Fruit fly (Drosophila melanogaster) whole organism, embryonic: Measurements from ENCODE around the gene CG9691.

Source experiments
- Bgb ChIP-seq: fragments of 200-800 bp; sonication (Bioruptor generic); IDR thresholded peaks from 2 replicates; pipeline ENCODE4 v1.3.6; 2022; ENCODE audit warnings: missing biosample characterization, missing genetic modification characterization; ENCODE audit not compliant: partially characterized antibody
- Blimp-1 ChIP-seq: fragments of 200-800 bp; sonication (Bioruptor generic); optimal IDR thresholded peaks from 3 replicates; lab custom pipeline; 2018; ENCODE audit warnings: missing biosample characterization, missing genetic modification characterization, mild to moderate bottlenecking, moderate library complexity, missing genetic modification reagents
- BtbVII ChIP-seq: fragments of 200-800 bp; sonication (Bioruptor generic); optimal IDR thresholded peaks from 3 replicates; lab custom pipeline; 2017; ENCODE audit warnings: missing biosample characterization, mild to moderate bottlenecking, missing genetic modification characterization
- CG10431 ChIP-seq: fragments of 200-800 bp; sonication (Bioruptor generic); optimal IDR thresholded peaks from 3 replicates; lab custom pipeline; 2018; ENCODE audit warnings: missing biosample characterization, mild to moderate bottlenecking, missing genetic modification characterization
- CG10543 ChIP-seq: fragments of 200-800 bp; sonication (Bioruptor generic); optimal IDR thresholded peaks from 3 replicates; lab custom pipeline; 2017; ENCODE audit warnings: missing biosample characterization, mild to moderate bottlenecking, missing genetic modification characterization, moderate library complexity
- CG12769 ChIP-seq: fragments of 200-800 bp; sonication (Bioruptor generic); optimal IDR thresholded peaks from 2 replicates; lab custom pipeline; 2019; ENCODE audit warnings: missing biosample characterization, mild to moderate bottlenecking, missing genetic modification characterization, moderate library complexity
- CG13894 ChIP-seq: fragments of 200-800 bp; sonication (Bioruptor generic); optimal IDR thresholded peaks from 3 replicates; lab custom pipeline; 2018; ENCODE audit warnings: missing biosample characterization, mild to moderate bottlenecking, missing genetic modification characterization, moderate library complexity
- CG18599 ChIP-seq: fragments of 200-800 bp; sonication (Bioruptor generic); optimal IDR thresholded peaks from 3 replicates; lab custom pipeline; 2017; ENCODE audit warnings: missing biosample characterization, missing genetic modification characterization, mild to moderate bottlenecking, moderate library complexity, missing genetic modification reagents
- CG2678 ChIP-seq: fragments of 200-800 bp; sonication (Bioruptor generic); optimal IDR thresholded peaks from 3 replicates; lab custom pipeline; 2019; ENCODE audit warnings: missing biosample characterization, mild to moderate bottlenecking, missing genetic modification characterization, moderate library complexity
- CG2712 ChIP-seq: fragments of 200-800 bp; optimal IDR thresholded peaks from 3 replicates; lab custom pipeline; 2019; ENCODE audit warnings: missing biosample characterization, mild to moderate bottlenecking, missing genetic modification characterization, moderate library complexity
- CG34376 ChIP-seq: fragments of 200-800 bp; sonication (Bioruptor generic); optimal IDR thresholded peaks from 2 replicates; lab custom pipeline; 2018; ENCODE audit warnings: missing biosample characterization, mild to moderate bottlenecking, missing genetic modification characterization
- CG5180 ChIP-seq: fragments of 200-800 bp; sonication (Bioruptor generic); optimal IDR thresholded peaks from 3 replicates; lab custom pipeline; 2017; ENCODE audit warnings: missing biosample characterization, missing genetic modification characterization, mild to moderate bottlenecking, moderate library complexity, missing genetic modification reagents
- CG7839 ChIP-seq: fragments of 200-800 bp; sonication (Bioruptor generic); optimal IDR thresholded peaks from 3 replicates; lab custom pipeline; 2018; ENCODE audit warnings: missing biosample characterization, mild to moderate bottlenecking, missing genetic modification characterization, moderate library complexity
- CG8290 ChIP-seq, 3 experiments: fragments of 200-800 bp; sonication (Bioruptor generic); optimal IDR thresholded peaks; 2 replicates each; lab custom pipeline; 2016 to 2019; ENCODE audit warnings: missing biosample characterization in 3 of 3, missing genetic modification characterization in 3 of 3, mild to moderate bottlenecking in 2 of 3, moderate library complexity in 1 of 3
- CG9932 ChIP-seq: fragments of 200-800 bp; sonication (Bioruptor generic); IDR thresholded peaks from 2 replicates; pipeline ENCODE4 v1.3.6; 2022; ENCODE audit warnings: missing biosample characterization, missing genetic modification characterization
- Dbx ChIP-seq: fragments of 200-800 bp; sonication (Bioruptor generic); IDR thresholded peaks from 3 replicates; pipeline ENCODE4 v1.3.6; 2022; ENCODE audit warnings: missing biosample characterization, missing genetic modification characterization
- Deaf1 ChIP-seq: fragments of 200-800 bp; optimal IDR thresholded peaks from 3 replicates; lab custom pipeline; 2019; ENCODE audit warnings: missing biosample characterization, mild to moderate bottlenecking, missing genetic modification characterization, moderate library complexity
- Drgx ChIP-seq: fragments of 200-800 bp; sonication (Bioruptor generic); IDR thresholded peaks from 2 replicates; pipeline ENCODE4 v1.3.6; 2022; ENCODE audit warnings: missing biosample characterization, missing genetic modification characterization
- HLHmδ ChIP-seq: fragments of 200-800 bp; sonication (Bioruptor generic); optimal IDR thresholded peaks from 2 replicates; lab custom pipeline; 2018; ENCODE audit warnings: missing biosample characterization, mild to moderate bottlenecking, missing genetic modification characterization, moderate library complexity
- Jarid2 ChIP-seq: fragments of 200-800 bp; sonication (Bioruptor generic); optimal IDR thresholded peaks from 3 replicates; lab custom pipeline; 2017; ENCODE audit warnings: mild to moderate bottlenecking, missing biosample characterization, missing genetic modification reagents, missing genetic modification characterization
- Med ChIP-seq: fragments of 200-800 bp; sonication (Bioruptor generic); peaks from one replicate; lab custom pipeline; 2016; ENCODE audit warnings: missing biosample characterization, missing genetic modification characterization, mild to moderate bottlenecking, inconsistent platforms, moderate library complexity
- chinmo ChIP-seq: fragments of 200-800 bp; sonication (Bioruptor generic); IDR thresholded peaks from 4 replicates; pipeline ENCODE4 v1.3.6; 2022; ENCODE audit warnings: missing biosample characterization, missing genetic modification characterization; ENCODE audit not compliant: partially characterized antibody
- corto ChIP-seq: fragments of 200-800 bp; sonication (Bioruptor generic); optimal IDR thresholded peaks from 2 replicates; lab custom pipeline; 2016; ENCODE audit warnings: missing biosample characterization, mild to moderate bottlenecking, missing genetic modification characterization, moderate library complexity
- crol ChIP-seq: fragments of 200-800 bp; sonication (Bioruptor generic); IDR thresholded peaks from 2 replicates; pipeline ENCODE4 v1.3.6; 2022; ENCODE audit warnings: missing biosample characterization, missing genetic modification characterization
- dmrt99B ChIP-seq: fragments of 200-800 bp; sonication (Bioruptor generic); optimal IDR thresholded peaks from 2 replicates; lab custom pipeline; 2018; ENCODE audit warnings: missing biosample characterization, mild to moderate bottlenecking, missing genetic modification characterization, moderate library complexity
- dysf ChIP-seq: fragments of 200-800 bp; sonication (Bioruptor generic); IDR thresholded peaks from 3 replicates; pipeline ENCODE4 v1.3.6; 2022; ENCODE audit warnings: missing biosample characterization, missing genetic modification characterization
- fd3F ChIP-seq: fragments of 200-800 bp; sonication (Bioruptor generic); optimal IDR thresholded peaks from 2 replicates; lab custom pipeline; 2018; ENCODE audit warnings: missing biosample characterization, mild to moderate bottlenecking, missing genetic modification characterization, moderate library complexity
- fd64A ChIP-seq: fragments of 200-800 bp; sonication (Bioruptor generic); optimal IDR thresholded peaks from 3 replicates; lab custom pipeline; 2018; ENCODE audit warnings: missing biosample characterization, mild to moderate bottlenecking, missing genetic modification characterization
- lab ChIP-seq: fragments of 200-800 bp; sonication (Bioruptor generic); optimal IDR thresholded peaks from 3 replicates; lab custom pipeline; 2017; ENCODE audit warnings: missing biosample characterization, missing genetic modification characterization, mild to moderate bottlenecking, moderate library complexity, missing genetic modification reagents
- nom ChIP-seq: fragments of 200-800 bp; sonication (Bioruptor generic); optimal IDR thresholded peaks from 2 replicates; lab custom pipeline; 2017; ENCODE audit warnings: missing biosample characterization, missing genetic modification characterization, mild to moderate bottlenecking, moderate library complexity, missing genetic modification reagents
- oc ChIP-seq: fragments of 200-800 bp; sonication (Bioruptor generic); optimal IDR thresholded peaks from 2 replicates; lab custom pipeline; 2018; ENCODE audit warnings: missing biosample characterization, mild to moderate bottlenecking, missing genetic modification characterization, moderate library complexity
- pho ChIP-seq: fragments of 200-800 bp; sonication (Bioruptor generic); optimal IDR thresholded peaks from 2 replicates; lab custom pipeline; 2016; ENCODE audit warnings: missing biosample characterization, missing genetic modification characterization
- row ChIP-seq: fragments of 200-800 bp; sonication (Bioruptor generic); IDR thresholded peaks from 3 replicates; pipeline ENCODE4 v1.3.6; 2022; ENCODE audit warnings: missing biosample characterization, missing genetic modification characterization
- sens ChIP-seq: fragments of 200-800 bp; sonication (Bioruptor generic); peaks from one replicate; lab custom pipeline; 2016; ENCODE audit warnings: missing biosample characterization, missing genetic modification characterization
- so ChIP-seq: fragments of 200-800 bp; sonication (Bioruptor generic); IDR thresholded peaks from 3 replicates; pipeline ENCODE4 v1.3.6; 2022; ENCODE audit warnings: missing biosample characterization, missing genetic modification characterization
- sug ChIP-seq: fragments of 200-800 bp; optimal IDR thresholded peaks from 2 replicates; lab custom pipeline; 2019; ENCODE audit warnings: missing biosample characterization, mild to moderate bottlenecking, missing genetic modification characterization, moderate library complexity
- tap ChIP-seq: fragments of 200-800 bp; optimal IDR thresholded peaks from 3 replicates; lab custom pipeline; 2019; ENCODE audit warnings: missing biosample characterization, mild to moderate bottlenecking, missing genetic modification characterization, moderate library complexity
- vvl ChIP-seq: fragments of 200-800 bp; sonication (Bioruptor generic); IDR thresholded peaks from 2 replicates; pipeline ENCODE4 v1.3.6; 2022; ENCODE audit warnings: missing biosample characterization, missing genetic modification characterization

Gene CG9691

DNA sequence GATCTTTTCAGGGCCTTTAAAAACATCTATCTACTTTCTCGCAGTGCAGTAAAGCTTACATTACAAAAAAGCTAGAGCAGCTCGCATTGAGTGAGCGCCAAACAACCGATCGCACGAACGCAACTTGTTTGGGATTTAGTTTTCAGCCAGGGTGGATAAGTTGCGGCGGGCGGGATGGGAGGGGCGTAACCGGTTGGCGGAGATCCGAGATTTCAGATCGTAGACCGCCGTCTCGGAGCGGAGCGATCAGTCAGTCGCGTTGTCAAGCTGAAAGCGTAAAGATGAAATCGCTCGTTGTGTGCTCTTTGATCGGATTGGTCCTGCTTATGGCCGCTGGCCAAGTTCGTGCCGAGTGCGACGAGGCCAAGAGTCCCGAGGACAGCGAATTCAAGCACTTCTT lies at the start of gene CG9691:
Gene CG9691 (plus strand): TSS at position 222 of the 400 bp plus-strand sequence.
- TF ChIP-seq dysf (peak; percentile 32; the same call in 1 of the 3 replicates), so (GFP tag; lab: Robert Waterston, UW) (0 out of 3 replicates have a peak, but pooled peaks have one; percentile 15), Deaf1 (tag; lab: Kevin White, UChicago) (peak; percentile 83), pho (no peak), vvl (GFP tag; lab: Robert Waterston, UW) (0 out of 2 replicates have a peak, but pooled peaks have one; percentile 10), CG5180 (GFP tag; lab: Kevin White, UChicago) (peak; percentile 89), CG10543 (GFP tag; lab: Kevin White, UChicago) (peak; percentile 50), Bgb (GFP tag; lab: Robert Waterston, UW) (peak; percentile 40; the same call in 1 of the 2 replicates), CG2712 (tag; lab: Kevin White, UChicago) (peak; percentile 2), CG10431 (GFP tag; lab: Kevin White, UChicago) (no peak), CG7839 (tag; lab: Kevin White, UChicago) (peak; percentile 8), CG2678 (tag; lab: Kevin White, UChicago) (peak; percentile 26), oc (tag; lab: Kevin White, UChicago) (peak; percentile 71), HLHmδ (GFP tag; lab: Kevin White, UChicago) (no peak), CG9932 (GFP tag; lab: Robert Waterston, UW) (peak; percentile 12; the same call in 1 of the 2 replicates), CG12769 (tag; lab: Kevin White, UChicago) (peak; percentile 28), CG13894 (tag; lab: Kevin White, UChicago) (peak; percentile 1), Dbx (GFP tag; lab: Robert Waterston, UW) (0 out of 3 replicates have a peak, but pooled peaks have one; percentile 36), dmrt99B (peak; percentile 3), corto (no peak), BtbVII (GFP tag; lab: Kevin White, UChicago) (peak; percentile 9), nom (GFP tag; lab: Kevin White, UChicago) (peak; percentile 62), Blimp-1 (GFP tag; lab: Kevin White, UChicago) (peak; percentile 22), fd64A (GFP tag; lab: Kevin White, UChicago) (no peak), Med (GFP tag; lab: Kevin White, UChicago) (peak; percentile 3), sug (tag; lab: Kevin White, UChicago) (no peak), row (GFP tag; lab: Robert Waterston, UW) (peak; percentile 27; the same call in 1 of the 3 replicates), crol (GFP tag; lab: Robert Waterston, UW) (peak; percentile 78), sens (GFP tag; lab: Kevin White, UChicago) (no peak), Jarid2 (GFP tag; lab: Kevin White, UChicago) (peak; percentile 63), lab (GFP tag; lab: Kevin White, UChicago) (peak; percentile 1), CG18599 (GFP tag; lab: Kevin White, UChicago) (no peak), CG34376 (peak; percentile 3), fd3F (GFP tag; lab: Kevin White, UChicago) (no peak), tap (tag; lab: Kevin White, UChicago) (peak; percentile 2), Drgx (GFP tag; lab: Robert Waterston, UW) (peak; percentile 40; the same call in 1 of the 2 replicates), chinmo (GFP tag; lab: Robert Waterston, UW) (0 out of 4 replicates have a peak, but pooled peaks have one; percentile 40), CG8290 (GFP tag; optimal IDR thresholded peaks at IDR 0.05; lab: Kevin White, UChicago) (no peak), CG8290 (tag; optimal IDR thresholded peaks at IDR 0.05; lab: Kevin White, UChicago) (peak in 1 of 2 experiments; percentile 29)
